Worm (Caenorhabditis elegans) whole organism, L1 larva: Measurements from ENCODE around the gene sel-1.

Source experiments
- F16B12.6 ChIP-seq: fragments of 150-350 bp; optimal IDR thresholded peaks from 2 replicates; lab custom pipeline; 2014; ENCODE audit warnings: missing biosample characterization, missing genetic modification characterization
- Y116A8C.19 ChIP-seq: sonication (generic microtip); optimal IDR thresholded peaks from 2 replicates; lab custom pipeline; 2016; ENCODE audit warnings: missing compliant biosample characterization, missing genetic modification characterization, borderline replicate concordance
- ama-1 ChIP-seq: fragments of 150-350 bp; optimal IDR thresholded peaks from 2 replicates; lab custom pipeline; 2014
- blmp-1 ChIP-seq: fragments of 150-350 bp; optimal IDR thresholded peaks from 2 replicates; lab custom pipeline; 2014; ENCODE audit warnings: missing biosample characterization, missing genetic modification characterization
- ceh-8 ChIP-seq: fragments of 200-800 bp; sonication (Bioruptor generic); optimal IDR thresholded peaks from 2 replicates; lab custom pipeline; 2018; ENCODE audit warnings: mild to moderate bottlenecking, missing genetic modification characterization, moderate library complexity, missing compliant biosample characterization
- ceh-82 ChIP-seq, 3 experiments: fragments of 150-350 bp in 1 of 3; sonication (generic microtip) in 2 of 3; optimal IDR thresholded peaks; 2 replicates each; lab custom pipeline; 2014 to 2017; ENCODE audit warnings: missing biosample characterization in 3 of 3, missing genetic modification characterization in 3 of 3
- ceh-88 ChIP-seq: fragments of 200-800 bp; sonication (Bioruptor generic); IDR thresholded peaks from 2 replicates; pipeline ENCODE4 v1.3.6; 2022; ENCODE audit warnings: missing genetic modification characterization, missing compliant biosample characterization
- ceh-90 ChIP-seq: sonication (generic microtip); optimal IDR thresholded peaks from 2 replicates; lab custom pipeline; 2016; ENCODE audit warnings: missing genetic modification characterization, missing compliant biosample characterization
- dpl-1 ChIP-seq, 3 experiments: fragments of 150-350 bp in 2 of 3; sonication (generic microtip) in 1 of 3; optimal IDR thresholded peaks; 2 replicates each; lab custom pipeline; 2014 to 2017; ENCODE audit warnings: missing biosample characterization in 3 of 3, missing genetic modification characterization in 3 of 3, missing genetic modification reagents in 3 of 3
- dsc-1 ChIP-seq: sonication (generic microtip); optimal IDR thresholded peaks from 2 replicates; lab custom pipeline; 2016; ENCODE audit warnings: mild to moderate bottlenecking, missing genetic modification characterization, missing compliant biosample characterization
- efl-1 ChIP-seq, 4 experiments: fragments of 150-350 bp; optimal IDR thresholded peaks in 3 of 4; peaks in 1 of 4; 1 replicate in 1 of 4; 2 replicates in 3 of 4; lab custom pipeline; 2014; ENCODE audit warnings: missing biosample characterization in 2 of 4, missing genetic modification characterization in 2 of 4, missing genetic modification reagents in 2 of 4
- egl-13 ChIP-seq: sonication (generic microtip); optimal IDR thresholded peaks from 2 replicates; lab custom pipeline; 2016; ENCODE audit warnings: missing genotype, missing genetic modification reagents, missing genetic modification characterization, missing compliant biosample characterization
- elt-2 ChIP-seq: sonication (generic microtip); optimal IDR thresholded peaks from 2 replicates; lab custom pipeline; 2016; ENCODE audit warnings: missing genetic modification characterization, mild to moderate bottlenecking, inconsistent platforms, missing compliant biosample characterization, missing genetic modification reagents
- elt-3 ChIP-seq, 6 experiments: fragments of 150-350 bp in 1 of 6; sonication (generic microtip); optimal IDR thresholded peaks; 2 replicates each; lab custom pipeline; 2017 to 2018; ENCODE audit warnings: missing biosample characterization in 6 of 6, missing genetic modification characterization in 6 of 6, inconsistent platforms in 1 of 6
- fkh-10 ChIP-seq: sonication (generic microtip); optimal IDR thresholded peaks from 2 replicates; lab custom pipeline; 2017; ENCODE audit warnings: missing biosample characterization, missing genetic modification reagents, missing genetic modification characterization
- fkh-4 ChIP-seq: sonication (generic microtip); optimal IDR thresholded peaks from 2 replicates; lab custom pipeline; 2016; ENCODE audit warnings: missing compliant biosample characterization, missing genetic modification characterization, borderline replicate concordance
- fkh-8 ChIP-seq: sonication (generic microtip); optimal IDR thresholded peaks from 2 replicates; lab custom pipeline; 2016; ENCODE audit warnings: mild to moderate bottlenecking, missing genetic modification characterization, missing compliant biosample characterization
- hpl-2 ChIP-seq: fragments of 150-350 bp; optimal IDR thresholded peaks from 2 replicates; lab custom pipeline; 2014; ENCODE audit warnings: missing biosample characterization, missing genetic modification reagents, missing genetic modification characterization
- jun-1 ChIP-seq: fragments of 150-350 bp; optimal IDR thresholded peaks from 2 replicates; lab custom pipeline; 2014; ENCODE audit warnings: missing biosample characterization, missing genetic modification reagents, missing genetic modification characterization
- lin-14 ChIP-seq: fragments of 200-800 bp; sonication (Bioruptor generic); optimal IDR thresholded peaks from 2 replicates; lab custom pipeline; 2018; ENCODE audit warnings: mild to moderate bottlenecking, missing genetic modification characterization, moderate library complexity, missing compliant biosample characterization
- lin-35 ChIP-seq, 2 experiments: fragments of 150-350 bp; optimal IDR thresholded peaks; 2 replicates each; lab custom pipeline; 2014; ENCODE audit warnings: missing biosample characterization in 2 of 2, missing genetic modification characterization in 2 of 2, missing genetic modification reagents in 2 of 2
- lsy-2 ChIP-seq, 2 experiments: fragments of 150-350 bp; optimal IDR thresholded peaks; 2 replicates each; lab custom pipeline; 2014; ENCODE audit warnings: missing biosample characterization in 2 of 2, missing genetic modification characterization in 2 of 2
- mab-9 ChIP-seq: fragments of 200-800 bp; sonication (Bioruptor generic); IDR thresholded peaks from 2 replicates; pipeline ENCODE4 v1.3.6; 2022; ENCODE audit warnings: missing genetic modification reagents, missing genetic modification characterization, missing compliant biosample characterization
- mdl-1 ChIP-seq, 2 experiments: fragments of 150-350 bp; optimal IDR thresholded peaks; 2 replicates each; lab custom pipeline; 2014 to 2017; ENCODE audit warnings: missing biosample characterization in 2 of 2, missing genetic modification characterization in 2 of 2, inconsistent platforms in 1 of 2
- mef-2 ChIP-seq: fragments of 150-350 bp; optimal IDR thresholded peaks from 2 replicates; lab custom pipeline; 2014; ENCODE audit warnings: missing biosample characterization, missing genetic modification characterization
- mep-1 ChIP-seq: fragments of 150-350 bp; optimal IDR thresholded peaks from 2 replicates; lab custom pipeline; 2014; ENCODE audit warnings: missing biosample characterization, missing genetic modification characterization
- nhr-11 ChIP-seq: fragments of 150-350 bp; optimal IDR thresholded peaks from 2 replicates; lab custom pipeline; 2014; ENCODE audit warnings: missing biosample characterization, missing genetic modification characterization
- nhr-19 ChIP-seq: fragments of 200-800 bp; sonication (Bioruptor generic); conservative IDR thresholded peaks from 2 replicates; pipeline ENCODE4 v1.3.6; 2022; ENCODE audit warnings: missing genetic modification characterization, missing compliant biosample characterization
- nhr-20 ChIP-seq: sonication (generic microtip); optimal IDR thresholded peaks from 2 replicates; lab custom pipeline; 2016; ENCODE audit warnings: mild to moderate bottlenecking, missing genetic modification characterization, missing compliant biosample characterization
- nhr-237 ChIP-seq: fragments of 150-350 bp; optimal IDR thresholded peaks from 2 replicates; lab custom pipeline; 2014; ENCODE audit warnings: missing biosample characterization, missing genetic modification characterization
- nhr-47 ChIP-seq: sonication (generic microtip); optimal IDR thresholded peaks from 2 replicates; lab custom pipeline; 2016; ENCODE audit warnings: mild to moderate bottlenecking, missing genetic modification characterization, moderate library complexity, missing compliant biosample characterization
- nhr-71 ChIP-seq: sonication (generic microtip); optimal IDR thresholded peaks from 2 replicates; lab custom pipeline; 2016; ENCODE audit warnings: mild to moderate bottlenecking, missing genetic modification characterization, moderate library complexity, missing compliant biosample characterization
- nhr-76 ChIP-seq: sonication (generic microtip); optimal IDR thresholded peaks from 2 replicates; lab custom pipeline; 2017; ENCODE audit warnings: missing biosample characterization, missing genetic modification characterization
- nhr-85 ChIP-seq: sonication (generic microtip); peaks from one replicate; lab custom pipeline; 2016; ENCODE audit warnings: missing genetic modification characterization, inconsistent platforms, missing compliant biosample characterization
- nhr-90 ChIP-seq: sonication (generic microtip); optimal IDR thresholded peaks from 2 replicates; lab custom pipeline; 2016; ENCODE audit warnings: mild to moderate bottlenecking, missing genetic modification characterization, missing compliant biosample characterization; ENCODE audit not compliant: poor library complexity
- pqm-1 ChIP-seq: sonication (generic microtip); optimal IDR thresholded peaks from 3 replicates; lab custom pipeline; 2017; ENCODE audit warnings: missing biosample characterization, missing genetic modification characterization
- rnt-1 ChIP-seq: sonication (generic microtip); optimal IDR thresholded peaks from 2 replicates; lab custom pipeline; 2016; ENCODE audit warnings: mild to moderate bottlenecking, missing genetic modification characterization, moderate library complexity, missing compliant biosample characterization
- skn-1 ChIP-seq: fragments of 150-350 bp; optimal IDR thresholded peaks from 2 replicates; lab custom pipeline; 2014; ENCODE audit warnings: missing biosample characterization, missing genetic modification characterization
- snu-23 ChIP-seq: sonication (generic microtip); optimal IDR thresholded peaks from 2 replicates; lab custom pipeline; 2016; ENCODE audit warnings: missing genetic modification characterization, missing compliant biosample characterization
- sup-37 ChIP-seq: fragments of 200-800 bp; sonication (Bioruptor generic); optimal IDR thresholded peaks from 2 replicates; lab custom pipeline; 2018; ENCODE audit warnings: mild to moderate bottlenecking, missing genetic modification characterization, missing compliant biosample characterization
- swsn-7 ChIP-seq: sonication (generic microtip); optimal IDR thresholded peaks from 2 replicates; lab custom pipeline; 2016; ENCODE audit warnings: missing genetic modification characterization, missing compliant biosample characterization
- tbx-2 ChIP-seq: sonication (generic microtip); optimal IDR thresholded peaks from 2 replicates; lab custom pipeline; 2016; ENCODE audit warnings: missing genetic modification characterization, missing compliant biosample characterization
- unc-98 ChIP-seq: fragments of 200-800 bp; sonication (Bioruptor generic); IDR thresholded peaks from 2 replicates; pipeline ENCODE4 v1.3.6; 2022; ENCODE audit warnings: missing genetic modification characterization, missing compliant biosample characterization
- vab-15 ChIP-seq: sonication (generic microtip); optimal IDR thresholded peaks from 2 replicates; lab custom pipeline; 2017; ENCODE audit warnings: missing genotype, mild to moderate bottlenecking, missing genetic modification characterization, missing compliant biosample characterization
- xbp-1 ChIP-seq: sonication (generic microtip); optimal IDR thresholded peaks from 2 replicates; lab custom pipeline; 2016; ENCODE audit warnings: missing genetic modification characterization, missing compliant biosample characterization
- zag-1 ChIP-seq: fragments of 150-350 bp; optimal IDR thresholded peaks from 2 replicates; lab custom pipeline; 2014; ENCODE audit warnings: missing biosample characterization, missing genetic modification characterization
- ztf-4 ChIP-seq: fragments of 150-350 bp; optimal IDR thresholded peaks from 2 replicates; lab custom pipeline; 2014; ENCODE audit warnings: missing biosample characterization, missing genetic modification characterization

The sel-1 gene

ce11 chrV:12548830-12549229 lies 11.7 kb upstream of the sel-1 start (continued):
- TF ChIP-seq ceh-8 (GFP tag; lab: Kevin White, UChicago) (no peak), dpl-1 (GFP tag; optimal IDR thresholded peaks at IDR 0.05; lab: Kevin White, UChicago) (peak in 1 of 3 experiments; percentile 9), swsn-7 (tag; lab: Kevin White, UChicago) (no peak)

DNA sequence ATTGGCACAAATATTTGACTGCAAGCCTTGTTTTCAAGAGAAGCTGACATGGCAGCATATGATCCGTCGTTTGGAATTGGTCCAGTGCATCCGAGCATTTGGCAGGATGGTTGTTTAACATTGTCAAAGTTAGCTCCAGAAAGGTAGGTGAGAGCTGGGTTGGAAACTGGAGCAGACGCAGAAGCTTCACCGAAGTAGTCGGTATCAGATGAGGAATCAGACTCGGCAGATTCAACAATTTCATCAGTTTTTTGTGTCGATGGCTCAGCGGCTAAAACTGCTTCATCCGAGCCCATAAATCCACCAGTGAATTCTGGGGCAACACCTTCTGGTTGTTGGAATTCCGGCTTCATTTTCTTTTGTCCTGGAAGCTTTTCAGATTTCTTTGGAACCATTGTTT lies 10.9 kb upstream of the sel-1 start:
- TF ChIP-seq elt-3 (tag; optimal IDR thresholded peaks at IDR 0.05; lab: Kevin White, UChicago) = peak in 1 of 6 experiments; percentile 3
- peak; percentile 59 for TF ChIP-seq nhr-85 (tag; lab: Kevin White, UChicago)
- peak; percentile 72 for TF ChIP-seq ama-1 (lab: Kevin White, UChicago)
- no peak for TF ChIP-seq xbp-1 (tag; lab: Kevin White, UChicago)
- TF ChIP-seq mdl-1 (tag; optimal IDR thresholded peaks at IDR 0.05; lab: Kevin White, UChicago) = peak in 1 of 2 experiments; percentile 13
- TF ChIP-seq, all 84 proteins: peak for 4

- TF ChIP-seq snu-23 (GFP tag; lab: Kevin White, UChicago) = peak; percentile 3
- peak in 1 of 2 experiments; percentile 18 for TF ChIP-seq lin-35 (GFP tag; optimal IDR thresholded peaks at IDR 0.05; lab: Kevin White, UChicago)
- TF ChIP-seq ceh-90 = no peak
- peak; percentile 34 for TF ChIP-seq nhr-90
- TF ChIP-seq mdl-1 (tag; optimal IDR thresholded peaks at IDR 0.05; lab: Kevin White, UChicago) = peak in 1 of 2 experiments; percentile 30
- TF ChIP-seq egl-13 (tag; lab: Kevin White, UChicago) = no peak
- peak; percentile 54 for TF ChIP-seq nhr-71 (tag; lab: Kevin White, UChicago)
- no peak for TF ChIP-seq F16B12.6
- no peak for TF ChIP-seq jun-1
- TF ChIP-seq sup-37 (GFP tag; lab: Kevin White, UChicago) = no peak
- peak; percentile 42 for TF ChIP-seq tbx-2 (tag; lab: Kevin White, UChicago)
- TF ChIP-seq nhr-20 (tag; lab: Kevin White, UChicago) = peak; percentile 60
- peak; percentile 4 for TF ChIP-seq mep-1 (tag; lab: Kevin White, UChicago)
- TF ChIP-seq skn-1 (tag; lab: Kevin White, UChicago) = no peak
- peak; percentile 47 for TF ChIP-seq ztf-4
- no peak for TF ChIP-seq efl-1 (optimal IDR thresholded peaks at IDR 0.05; lab: Kevin White, UChicago)
- peak in 1 of 2 experiments; percentile 85 for TF ChIP-seq efl-1 (GFP tag; optimal IDR thresholded peaks at IDR 0.05 in 1 of 2; lab: Kevin White, UChicago)
- TF ChIP-seq ama-1 (lab: Kevin White, UChicago) = peak; percentile 90
- TF ChIP-seq blmp-1 (tag; lab: Kevin White, UChicago) = peak; percentile 65
- no peak for TF ChIP-seq vab-15
- TF ChIP-seq nhr-19 = peak; percentile 25
- TF ChIP-seq lin-14 (GFP tag; lab: Kevin White, UChicago) = peak; percentile 46
- peak in 1 of 2 experiments; percentile 38 for TF ChIP-seq lsy-2 (tag; optimal IDR thresholded peaks at IDR 0.05; lab: Kevin White, UChicago)
- peak; percentile 46 for TF ChIP-seq nhr-85 (tag; lab: Kevin White, UChicago)
- TF ChIP-seq elt-2 (tag; lab: Kevin White, UChicago) = no peak
- TF ChIP-seq nhr-47 (tag; lab: Kevin White, UChicago) = no peak
- TF ChIP-seq hpl-2 = no peak
- peak; percentile 18 for TF ChIP-seq dsc-1
- TF ChIP-seq rnt-1 = peak; percentile 8
- TF ChIP-seq elt-3 (tag; optimal IDR thresholded peaks at IDR 0.05; lab: Kevin White, UChicago) = peak in 3 of 6 experiments; percentile 1 to 32 (median 8)
Measured at ce11 chrV:12550036-12550626, 10.4 kb upstream of the sel-1 start, which contains the start of gene F45D3.3. Gene F45D3.3, minus strand, starts transcription at chrV:12550385.

DNA sequence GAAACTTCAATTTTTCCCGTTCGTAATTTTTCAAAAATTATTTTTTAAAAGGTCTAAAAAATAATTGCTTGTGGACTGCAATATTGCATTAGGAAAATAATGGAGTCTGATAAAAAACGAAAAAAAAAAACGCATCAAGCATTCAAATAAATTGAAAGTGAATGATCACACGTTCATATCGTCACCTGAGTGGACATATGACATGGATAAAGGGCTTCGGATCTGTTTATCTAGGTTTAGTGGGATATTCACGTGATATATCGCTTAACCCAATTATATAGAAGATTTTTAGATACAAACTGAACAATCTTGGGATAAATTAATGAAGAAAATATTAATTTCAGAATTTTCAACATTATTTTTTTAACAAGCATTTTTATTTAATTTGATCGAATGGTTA lies 9.8 kb upstream of the sel-1 start:
- TF ChIP-seq ceh-82 (tag; optimal IDR thresholded peaks at IDR 0.05; lab: Kevin White, UChicago) (no peak), ceh-88 (no peak), Y116A8C.19 (tag; lab: Kevin White, UChicago) (no peak), unc-98 (GFP tag; lab: Robert Waterston, UW) (no peak), hpl-2 (no peak), nhr-85 (tag; lab: Kevin White, UChicago) (peak; percentile 16), F16B12.6 (no peak), fkh-4 (tag; lab: Kevin White, UChicago) (no peak), fkh-8 (no peak), fkh-10 (GFP tag; lab: Kevin White, UChicago) (no peak), nhr-237 (no peak), nhr-11 (tag; lab: Kevin White, UChicago) (no peak), nhr-47 (tag; lab: Kevin White, UChicago) (peak; percentile 26), mef-2 (tag; lab: Kevin White, UChicago) (no peak), snu-23 (GFP tag; lab: Kevin White, UChicago) (peak; percentile 14), nhr-19 (no peak), mab-9 (GFP tag; lab: Robert Waterston, UW) (no peak), nhr-76 (tag; lab: Kevin White, UChicago) (no peak), pqm-1 (no peak), zag-1 (tag; lab: Kevin White, UChicago) (no peak)
